Fruit fly (Drosophila melanogaster) whole organism, larva: Measurements from ENCODE around the gene CG1416.

ENCODE experiments used
- noc ChIP-seq: fragments of 200-800 bp; sonication (Bioruptor generic); optimal IDR thresholded peaks from 3 replicates; lab custom pipeline; 2019; ENCODE audit warnings: missing biosample characterization, mild to moderate bottlenecking, missing genetic modification characterization, moderate library complexity

Gene CG1416

dm6 chr2L:21757264-21758066, at the start of gene CG1416, which contains the start of gene step:
TSS of gene CG1416 (plus strand) at chr2L:21758010.
TSS of gene step (minus strand) at chr2L:21757466.
- TF ChIP-seq noc (tag; lab: Kevin White, UChicago): no peak

dm6 chr2L:21726097-21726496, 31.7 kb upstream of the CG1416 start:
- no peak for TF ChIP-seq noc (tag; lab: Kevin White, UChicago)

dm6 chr2L:21748949-21749348, 8.9 kb upstream of the CG1416 start:
- TF ChIP-seq noc (tag; lab: Kevin White, UChicago): no peak

- no peak for TF ChIP-seq noc (tag; lab: Kevin White, UChicago)
Measured at dm6 chr2L:21752798-21753197, 5.0 kb upstream of the CG1416 start.

dm6 chr2L:21753448-21753908, 4.3 kb upstream of the CG1416 start:
- TF ChIP-seq noc (tag; lab: Kevin White, UChicago): peak; percentile 27

- peak; percentile 37 for TF ChIP-seq noc (tag; lab: Kevin White, UChicago)
Measured at dm6 chr2L:21754011-21754410, 3.8 kb upstream of the CG1416 start.

- TF ChIP-seq noc (tag; lab: Kevin White, UChicago): no peak
Measured at dm6 chr2L:21755310-21755709, 2.5 kb upstream of the CG1416 start.

- no peak for TF ChIP-seq noc (tag; lab: Kevin White, UChicago)
Measured at dm6 chr2L:21756696-21757095, 1.1 kb upstream of the CG1416 start.

dm6 chr2L:21758067-21758398, 223 bp downstream of the CG1416 start:
- no peak for TF ChIP-seq noc (tag; lab: Kevin White, UChicago)

- TF ChIP-seq noc (tag; lab: Kevin White, UChicago): no peak
Measured at dm6 chr2L:21764934-21765333, 7.1 kb downstream of the CG1416 start.

dm6 chr2L:21769461-21769860, 11.7 kb downstream of the CG1416 start:
- no peak for TF ChIP-seq noc (tag; lab: Kevin White, UChicago)

dm6 chr2L:21783965-21784364, 26.2 kb downstream of the CG1416 start, which contains the start of gene CG11630:
TSS of gene CG11630 (minus strand) at chr2L:21784065.
- no peak for TF ChIP-seq noc (tag; lab: Kevin White, UChicago)

- TF ChIP-seq noc (tag; lab: Kevin White, UChicago): no peak
Measured at dm6 chr2L:21784790-21785425, 27.1 kb downstream of the CG1416 start.

dm6 chr2L:21786991-21787390, 29.2 kb downstream of the CG1416 start:
- no peak for TF ChIP-seq noc (tag; lab: Kevin White, UChicago)

dm6 chr2L:21789456-21790065, 31.8 kb downstream of the CG1416 start:
- TF ChIP-seq noc (tag; lab: Kevin White, UChicago): no peak

- TF ChIP-seq noc (tag; lab: Kevin White, UChicago): no peak
Measured at dm6 chr2L:21791980-21792379, 34.2 kb downstream of the CG1416 start.
